Worm (Caenorhabditis elegans) whole organism, midembryonic: ENCODE measurements around the gene srh-131.

ENCODE experiments used
- T22C8.4 ChIP-seq: fragments of 200-800 bp; sonication (Bioruptor generic); IDR thresholded peaks from 2 replicates; pipeline ENCODE4 v1.3.6; 2022; ENCODE audit warnings: missing genetic modification characterization, missing compliant biosample characterization
- flt-1 ChIP-seq: fragments of 200-800 bp; sonication (Bioruptor generic); IDR thresholded peaks from 2 replicates; pipeline ENCODE4 v1.3.6; 2022; ENCODE audit warnings: missing genetic modification characterization, missing compliant biosample characterization

- no peak for TF ChIP-seq flt-1 (GFP tag; lab: Robert Waterston, UW)
- TF ChIP-seq T22C8.4: no peak
Measured at ce11 chrV:17000204-17000603, 5.1 kb upstream of the srh-131 start, which contains the start of gene str-217.
